Fruit fly (Drosophila melanogaster) whole organism, embryonic: ENCODE results near the gene anox.

Experiments
- Abd-B ChIP-seq: fragments of 200-800 bp; sonication (Bioruptor generic); optimal IDR thresholded peaks from 2 replicates; lab custom pipeline; 2018; ENCODE audit warnings: missing biosample characterization, mild to moderate bottlenecking, missing genetic modification characterization, moderate library complexity
- C15 ChIP-seq: fragments of 200-800 bp; sonication (Bioruptor generic); IDR thresholded peaks from 3 replicates; pipeline ENCODE4 v1.3.6; 2022; ENCODE audit warnings: missing biosample characterization, missing genetic modification characterization
- CG10543 ChIP-seq: fragments of 200-800 bp; sonication (Bioruptor generic); optimal IDR thresholded peaks from 3 replicates; lab custom pipeline; 2017; ENCODE audit warnings: missing biosample characterization, mild to moderate bottlenecking, missing genetic modification characterization, moderate library complexity
- CG12071 ChIP-seq: fragments of 200-800 bp; sonication (Bioruptor generic); optimal IDR thresholded peaks from 3 replicates; lab custom pipeline; 2018; ENCODE audit warnings: missing biosample characterization, mild to moderate bottlenecking, missing genetic modification characterization
- CG12104 ChIP-seq: fragments of 200-800 bp; sonication (Bioruptor generic); optimal IDR thresholded peaks from 3 replicates; lab custom pipeline; 2016; ENCODE audit warnings: missing biosample characterization, missing genetic modification characterization
- CG13287 ChIP-seq: fragments of 200-800 bp; sonication (Bioruptor generic); IDR thresholded peaks from 2 replicates; pipeline ENCODE4 v1.3.6; 2022; ENCODE audit warnings: missing biosample characterization, missing genetic modification characterization; ENCODE audit not compliant: partially characterized antibody
- CG14441 ChIP-seq: fragments of 200-800 bp; sonication (Bioruptor generic); IDR thresholded peaks from 2 replicates; pipeline ENCODE4 v1.3.6; 2022; ENCODE audit warnings: missing biosample characterization, missing genetic modification characterization
- CG14710 ChIP-seq: fragments of 200-800 bp; sonication (Bioruptor generic); optimal IDR thresholded peaks from 3 replicates; lab custom pipeline; 2019; ENCODE audit warnings: missing biosample characterization, mild to moderate bottlenecking, missing genetic modification characterization, moderate library complexity
- CG1603 ChIP-seq: fragments of 200-800 bp; sonication (Bioruptor generic); optimal IDR thresholded peaks from 2 replicates; lab custom pipeline; 2019; ENCODE audit warnings: missing biosample characterization, mild to moderate bottlenecking, missing genetic modification characterization, moderate library complexity
- CG17568 ChIP-seq: fragments of 200-800 bp; sonication (Bioruptor generic); optimal IDR thresholded peaks from 2 replicates; lab custom pipeline; 2018; ENCODE audit warnings: missing biosample characterization, mild to moderate bottlenecking, missing genetic modification characterization, moderate library complexity
- CG17829 ChIP-seq: fragments of 200-800 bp; optimal IDR thresholded peaks from 2 replicates; lab custom pipeline; 2019; ENCODE audit warnings: missing biosample characterization, mild to moderate bottlenecking, missing genetic modification characterization, moderate library complexity
- CG1792 ChIP-seq: fragments of 200-800 bp; sonication (Bioruptor generic); optimal IDR thresholded peaks from 2 replicates; lab custom pipeline; 2016; ENCODE audit warnings: missing biosample characterization, missing genetic modification characterization
- CG18476 ChIP-seq: fragments of 200-800 bp; sonication (Bioruptor generic); optimal IDR thresholded peaks from 2 replicates; lab custom pipeline; 2016; ENCODE audit warnings: missing biosample characterization, mild to moderate bottlenecking, missing genetic modification characterization
- CG18619 ChIP-seq: fragments of 200-800 bp; sonication (Bioruptor generic); optimal IDR thresholded peaks from 3 replicates; lab custom pipeline; 2017; ENCODE audit warnings: missing biosample characterization, mild to moderate bottlenecking, missing genetic modification characterization
- CG2120 ChIP-seq: fragments of 200-800 bp; sonication (Bioruptor generic); optimal IDR thresholded peaks from 3 replicates; lab custom pipeline; 2016; ENCODE audit warnings: missing biosample characterization, missing genetic modification characterization
- CG2889 ChIP-seq: fragments of 200-800 bp; sonication (Bioruptor generic); IDR thresholded peaks from 3 replicates; pipeline ENCODE4 v1.3.6; 2022; ENCODE audit warnings: missing biosample characterization, missing genetic modification characterization
- CG3838 ChIP-seq: fragments of 200-800 bp; sonication (Bioruptor generic); optimal IDR thresholded peaks from 3 replicates; lab custom pipeline; 2016; ENCODE audit warnings: missing biosample characterization, missing genetic modification characterization
- CG4360 ChIP-seq: fragments of 200-800 bp; sonication (Bioruptor generic); IDR thresholded peaks from 2 replicates; pipeline ENCODE4 v1.3.6; 2022; ENCODE audit warnings: missing biosample characterization, missing genetic modification characterization
- CG7745 ChIP-seq: fragments of 200-800 bp; sonication (Bioruptor generic); optimal IDR thresholded peaks from 2 replicates; lab custom pipeline; 2018; ENCODE audit warnings: missing biosample characterization, mild to moderate bottlenecking, missing genetic modification characterization, moderate library complexity
- CG7987 ChIP-seq: fragments of 200-800 bp; sonication (Bioruptor generic); optimal IDR thresholded peaks from 2 replicates; lab custom pipeline; 2018; ENCODE audit warnings: missing biosample characterization, mild to moderate bottlenecking, missing genetic modification characterization, moderate library complexity
- CG8478 ChIP-seq: fragments of >200 bp; optimal IDR thresholded peaks from 2 replicates; lab custom pipeline; 2018
- CkIIα-i1 ChIP-seq: fragments of 200-800 bp; sonication (Bioruptor generic); IDR thresholded peaks from 2 replicates; pipeline ENCODE4 v1.3.6; 2022; ENCODE audit warnings: missing biosample characterization, missing genetic modification characterization
- Dp ChIP-seq: fragments of 200-800 bp; sonication (Bioruptor generic); optimal IDR thresholded peaks from 2 replicates; lab custom pipeline; 2018; ENCODE audit warnings: missing biosample characterization, mild to moderate bottlenecking, missing genetic modification characterization, moderate library complexity
- Fer2 ChIP-seq: fragments of 200-800 bp; sonication (Bioruptor generic); optimal IDR thresholded peaks from 2 replicates; lab custom pipeline; 2018; ENCODE audit warnings: missing biosample characterization, mild to moderate bottlenecking, missing genetic modification characterization, moderate library complexity
- Fer3 ChIP-seq: fragments of 200-800 bp; sonication (Bioruptor generic); optimal IDR thresholded peaks from 2 replicates; lab custom pipeline; 2018; ENCODE audit warnings: missing biosample characterization, mild to moderate bottlenecking, missing genetic modification characterization, moderate library complexity
- Hr78 ChIP-seq, 2 experiments: fragments of 200-800 bp in 1 of 2; fragments of >200 bp in 1 of 2; sonication (Bioruptor generic) in 1 of 2; optimal IDR thresholded peaks; 2 replicates each; lab custom pipeline; 2017 to 2019; ENCODE audit warnings: missing biosample characterization in 2 of 2, missing genetic modification characterization in 2 of 2, mild to moderate bottlenecking in 1 of 2, moderate library complexity in 1 of 2
- MTF-1 ChIP-seq: fragments of 200-800 bp; sonication (Bioruptor generic); optimal IDR thresholded peaks from 2 replicates; lab custom pipeline; 2018; ENCODE audit warnings: missing biosample characterization, mild to moderate bottlenecking, missing genetic modification characterization, borderline replicate concordance
- Max ChIP-seq: fragments of 200-800 bp; sonication (Bioruptor generic); optimal IDR thresholded peaks from 2 replicates; lab custom pipeline; 2016; ENCODE audit warnings: missing biosample characterization, mild to moderate bottlenecking, missing genetic modification characterization
- Myb ChIP-seq: fragments of 200-800 bp; sonication (Bioruptor generic); optimal IDR thresholded peaks from 2 replicates; lab custom pipeline; 2016; ENCODE audit warnings: missing biosample characterization, missing genetic modification characterization
- Sox100B ChIP-seq: fragments of 200-800 bp; sonication (Bioruptor generic); optimal IDR thresholded peaks from 3 replicates; lab custom pipeline; 2018; ENCODE audit warnings: missing biosample characterization, mild to moderate bottlenecking, missing genetic modification characterization
- Sox102F ChIP-seq: fragments of 200-800 bp; sonication (Bioruptor generic); optimal IDR thresholded peaks from 2 replicates; lab custom pipeline; 2018; ENCODE audit warnings: missing biosample characterization, mild to moderate bottlenecking, missing genetic modification characterization, moderate library complexity
- abd-A ChIP-seq: fragments of 200-800 bp; sonication (Bioruptor generic); optimal IDR thresholded peaks from 3 replicates; lab custom pipeline; 2019; ENCODE audit warnings: missing biosample characterization, mild to moderate bottlenecking, missing genetic modification characterization, moderate library complexity
- ap ChIP-seq: fragments of 200-800 bp; sonication (Bioruptor generic); IDR thresholded peaks from 2 replicates; pipeline ENCODE4 v1.3.6; 2022; ENCODE audit warnings: missing biosample characterization, missing genetic modification characterization
- bowl ChIP-seq: fragments of 200-800 bp; sonication (Bioruptor generic); IDR thresholded peaks from 2 replicates; pipeline ENCODE4 v1.3.6; 2022; ENCODE audit warnings: missing biosample characterization, missing genetic modification characterization
- danr ChIP-seq: fragments of 200-800 bp; sonication (Bioruptor generic); IDR thresholded peaks from 2 replicates; pipeline ENCODE4 v1.3.6; 2022; ENCODE audit warnings: missing biosample characterization, missing genetic modification characterization
- ftz-f1 ChIP-seq: fragments of 200-800 bp; sonication (Bioruptor generic); optimal IDR thresholded peaks from 2 replicates; lab custom pipeline; 2016; ENCODE audit warnings: missing biosample characterization, missing genetic modification characterization
- kay ChIP-seq: fragments of 200-800 bp; sonication (Bioruptor generic); optimal IDR thresholded peaks from 2 replicates; lab custom pipeline; 2016; ENCODE audit warnings: missing biosample characterization, missing genetic modification characterization
- kni ChIP-seq: fragments of 200-800 bp; sonication (Bioruptor generic); optimal IDR thresholded peaks from 3 replicates; lab custom pipeline; 2017; ENCODE audit warnings: mild to moderate bottlenecking, missing biosample characterization, missing genetic modification reagents, missing genetic modification characterization
- lola ChIP-seq, 3 experiments: fragments of >200 bp in 2 of 3; fragments of 200-800 bp in 1 of 3; sonication (Bioruptor generic) in 1 of 3; optimal IDR thresholded peaks; 2 replicates each; lab custom pipeline; 2017 to 2019; ENCODE audit warnings: missing biosample characterization in 3 of 3, missing genetic modification characterization in 3 of 3, mild to moderate bottlenecking in 1 of 3, moderate library complexity in 1 of 3
- maf-S ChIP-seq: fragments of 200-800 bp; sonication (Bioruptor generic); optimal IDR thresholded peaks from 2 replicates; lab custom pipeline; 2016; ENCODE audit warnings: missing biosample characterization, missing genetic modification characterization
- nerfin-1 ChIP-seq: fragments of 200-800 bp; sonication (Bioruptor generic); optimal IDR thresholded peaks from 3 replicates; lab custom pipeline; 2019; ENCODE audit warnings: missing biosample characterization, mild to moderate bottlenecking, missing genetic modification characterization, moderate library complexity
- nmo ChIP-seq: fragments of 200-800 bp; sonication (Bioruptor generic); optimal IDR thresholded peaks from 2 replicates; lab custom pipeline; 2018; ENCODE audit warnings: missing biosample characterization, mild to moderate bottlenecking, missing genetic modification characterization, moderate library complexity
- pho ChIP-seq: fragments of 200-800 bp; sonication (Bioruptor generic); optimal IDR thresholded peaks from 2 replicates; lab custom pipeline; 2016; ENCODE audit warnings: missing biosample characterization, missing genetic modification characterization
- salm ChIP-seq: fragments of 200-800 bp; sonication (Bioruptor generic); optimal IDR thresholded peaks from 2 replicates; lab custom pipeline; 2018; ENCODE audit warnings: missing biosample characterization, mild to moderate bottlenecking, missing genetic modification characterization
- sc ChIP-seq, 3 experiments: fragments of >200 bp in 2 of 3; fragments of 200-800 bp in 1 of 3; sonication (Bioruptor generic) in 1 of 3; optimal IDR thresholded peaks; 2 replicates in 2 of 3; 3 replicates in 1 of 3; lab custom pipeline; 2017; ENCODE audit warnings: mild to moderate bottlenecking in 1 of 3, missing biosample characterization in 1 of 3, missing genetic modification characterization in 1 of 3, missing genetic modification reagents in 1 of 3
- slp2 ChIP-seq: fragments of 200-800 bp; sonication (Bioruptor generic); optimal IDR thresholded peaks from 2 replicates; lab custom pipeline; 2016; ENCODE audit warnings: missing biosample characterization, missing genetic modification characterization
- stc ChIP-seq: fragments of 200-800 bp; sonication (Bioruptor generic); IDR thresholded peaks from 2 replicates; pipeline ENCODE4 v1.3.6; 2022; ENCODE audit warnings: missing biosample characterization, missing genetic modification characterization
- stwl ChIP-seq: fragments of 200-800 bp; sonication (Bioruptor generic); optimal IDR thresholded peaks from 3 replicates; lab custom pipeline; 2018; ENCODE audit warnings: missing biosample characterization, mild to moderate bottlenecking, missing genetic modification characterization, moderate library complexity
- vnd ChIP-seq: fragments of 200-800 bp; sonication (Bioruptor generic); IDR thresholded peaks from 3 replicates; pipeline ENCODE4 v1.3.6; 2022; ENCODE audit warnings: missing biosample characterization, missing genetic modification characterization; ENCODE audit not compliant: partially characterized antibody
- zfh2 ChIP-seq: fragments of 200-800 bp; sonication (Bioruptor generic); optimal IDR thresholded peaks from 2 replicates; lab custom pipeline; 2016; ENCODE audit warnings: missing biosample characterization, missing genetic modification characterization

anox gene

DNA sequence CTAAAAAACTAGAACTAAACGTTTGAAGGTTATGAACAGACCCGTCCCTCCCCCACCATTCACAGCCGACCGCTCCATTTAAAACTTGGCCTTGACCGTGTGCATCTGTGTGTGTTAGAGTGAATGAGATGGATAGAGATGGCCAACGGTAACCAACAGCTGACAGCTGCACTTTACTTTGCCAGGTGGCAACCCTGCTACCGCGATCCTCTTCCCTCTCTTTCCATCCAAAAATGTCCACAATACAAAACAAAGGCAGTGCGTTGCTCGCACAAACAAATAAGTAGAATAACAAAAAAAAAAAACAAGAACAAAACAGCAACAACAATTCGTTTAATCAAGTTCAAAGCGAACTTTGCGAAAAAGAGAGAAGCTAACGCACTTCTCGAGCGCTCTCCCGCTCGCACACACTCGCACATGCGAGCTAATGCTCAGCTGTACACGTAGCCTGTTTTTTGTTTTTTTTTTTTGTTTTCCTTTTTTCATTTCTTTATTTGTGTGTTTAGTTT is 49.4 kb upstream of the anox start (continued):
- TF ChIP-seq Fer2 (tag; lab: Kevin White, UChicago) (no peak), CG17568 (GFP tag; lab: Kevin White, UChicago) (no peak), Hr78 (GFP tag; optimal IDR thresholded peaks at IDR 0.05; lab: Kevin White, UChicago) (peak in 1 of 2 experiments; percentile 66), zfh2 (GFP tag; lab: Kevin White, UChicago) (no peak), slp2 (GFP tag; lab: Kevin White, UChicago) (no peak), CG17829 (tag; lab: Kevin White, UChicago) (no peak), Sox100B (GFP tag; lab: Kevin White, UChicago) (no peak), Max (no peak), CG10543 (GFP tag; lab: Kevin White, UChicago) (no peak), CG7745 (tag; lab: Kevin White, UChicago) (no peak), CG2889 (GFP tag; lab: Robert Waterston, UW) (no peak), kni (GFP tag; lab: Kevin White, UChicago) (peak; percentile 73), kay (GFP tag; lab: Kevin White, UChicago) (no peak), Myb (GFP tag; lab: Kevin White, UChicago) (no peak), CG12071 (GFP tag; lab: Kevin White, UChicago) (no peak), CG13287 (GFP tag; lab: Robert Waterston, UW) (peak; percentile 20; the same call in 1 of the 2 replicates), CG2120 (GFP tag; lab: Kevin White, UChicago) (no peak), vnd (GFP tag; lab: Robert Waterston, UW) (no peak), CG14710 (tag; lab: Kevin White, UChicago) (no peak), CG1792 (GFP tag; lab: Kevin White, UChicago) (no peak), bowl (GFP tag; lab: Robert Waterston, UW) (no peak), salm (no peak), danr (GFP tag; lab: Robert Waterston, UW) (no peak), nerfin-1 (no peak), Abd-B (GFP tag; lab: Kevin White, UChicago) (no peak), ap (GFP tag; lab: Robert Waterston, UW) (no peak), sc (optimal IDR thresholded peaks at IDR 0.05; lab: Kevin White, UChicago) (no peak), sc (GFP tag; optimal IDR thresholded peaks at IDR 0.05; lab: Kevin White, UChicago) (no peak), CkIIα-i1 (GFP tag; lab: Robert Waterston, UW) (no peak), lola (GFP tag; optimal IDR thresholded peaks at IDR 0.05; lab: Kevin White, UChicago) (no peak), CG14441 (no peak), nmo (no peak), ftz-f1 (GFP tag; lab: Kevin White, UChicago) (peak; percentile 98), CG4360 (GFP tag; lab: Robert Waterston, UW) (no peak), stwl (tag; lab: Kevin White, UChicago) (peak; percentile 15), CG8478 (lab: Kevin White, UChicago) (peak; percentile 33), CG18476 (no peak), maf-S (GFP tag; lab: Kevin White, UChicago) (no peak), CG18619 (no peak), Fer3 (tag; lab: Kevin White, UChicago) (no peak), stc (no peak), CG1603 (tag; lab: Kevin White, UChicago) (no peak), CG7987 (no peak), CG12104 (no peak), MTF-1 (no peak), pho (GFP tag; lab: Kevin White, UChicago) (no peak), CG3838 (GFP tag; lab: Kevin White, UChicago) (no peak), C15 (GFP tag; lab: Robert Waterston, UW) (no peak), Dp (GFP tag; lab: Kevin White, UChicago) (no peak), Sox102F (GFP tag; lab: Kevin White, UChicago) (no peak), abd-A (tag; lab: Kevin White, UChicago) (no peak)
